Fruit fly (Drosophila melanogaster): Measurements from ENCODE around the gene Rbp1.

The Rbp1 gene

DNA sequence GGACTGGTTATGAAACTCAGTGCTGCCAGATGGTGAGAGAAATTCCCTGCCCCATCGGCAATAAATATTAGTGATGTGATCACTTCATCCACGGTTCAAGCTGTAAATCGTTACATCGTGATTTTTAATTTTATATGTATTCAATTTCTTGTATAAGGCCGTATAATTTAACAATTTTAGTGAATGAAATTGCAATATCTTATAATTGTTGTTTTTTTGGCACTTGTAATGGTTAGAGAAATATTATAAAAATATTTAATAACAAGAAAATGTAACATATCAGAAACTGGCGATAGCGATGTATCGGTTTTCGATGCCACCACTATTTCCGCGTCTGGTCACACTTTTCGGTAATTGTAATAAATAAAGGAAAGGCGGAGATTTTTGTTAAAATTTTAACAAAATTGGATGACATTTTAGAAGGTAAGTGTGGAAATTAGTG, at the start of gene Rbp1, which contains the start of gene mRpL37 (continued):
- peak; percentile 59 for TF ChIP-seq fd96Cb (tag; optimal IDR thresholded peaks at IDR 0.05)
- TF ChIP-seq CG32767 (GFP tag; IDR thresholded peaks at IDR 0.05) = 0 out of 2 replicates have a peak, but pooled peaks have one; percentile 27
- peak; percentile 57 for TF ChIP-seq CG3281 (GFP tag; optimal IDR thresholded peaks at IDR 0.05)
- peak; percentile 5 for TF ChIP-seq CG17912 (GFP tag; optimal IDR thresholded peaks at IDR 0.05)
- peak; percentile 66 for TF ChIP-seq stwl (tag; optimal IDR thresholded peaks at IDR 0.05)
- TF ChIP-seq CG7987 (GFP tag; optimal IDR thresholded peaks at IDR 0.05) = no peak
- TF ChIP-seq CG13287 (GFP tag; IDR thresholded peaks at IDR 0.05; ENCODE audit: partially characterized antibody) = peak; percentile 84
- TF ChIP-seq CG1792 (GFP tag; optimal IDR thresholded peaks at IDR 0.05) = no peak
- peak; percentile 72 for TF ChIP-seq CG4328 (GFP tag; optimal IDR thresholded peaks at IDR 0.05)
- peak; percentile 85 for TF ChIP-seq sd (tag; optimal IDR thresholded peaks at IDR 0.05)
- TF ChIP-seq CG7963 (GFP tag; IDR thresholded peaks at IDR 0.05; ENCODE audit: partially characterized antibody) = no peak
- TF ChIP-seq tgo (GFP tag; IDR thresholded peaks at IDR 0.05) = peak; percentile 50; the same call in 2 of the 3 replicates
- TF ChIP-seq CG12236 (GFP tag; optimal IDR thresholded peaks at IDR 0.05) = no peak
- TF ChIP-seq CG10565 (GFP tag; optimal IDR thresholded peaks at IDR 0.05) = no peak
- peak; percentile 1 for TF ChIP-seq CG34376 (GFP tag; optimal IDR thresholded peaks at IDR 0.05)
- peak; percentile 66 for TF ChIP-seq HLH54F (GFP tag; optimal IDR thresholded peaks at IDR 0.05)
- TF ChIP-seq Taf1 (GFP tag; IDR thresholded peaks at IDR 0.05) = peak; percentile 63; the same call in 1 of the 2 replicates
- peak; percentile 63 for TF ChIP-seq CG2116 (GFP tag; optimal IDR thresholded peaks at IDR 0.05)

DNA sequence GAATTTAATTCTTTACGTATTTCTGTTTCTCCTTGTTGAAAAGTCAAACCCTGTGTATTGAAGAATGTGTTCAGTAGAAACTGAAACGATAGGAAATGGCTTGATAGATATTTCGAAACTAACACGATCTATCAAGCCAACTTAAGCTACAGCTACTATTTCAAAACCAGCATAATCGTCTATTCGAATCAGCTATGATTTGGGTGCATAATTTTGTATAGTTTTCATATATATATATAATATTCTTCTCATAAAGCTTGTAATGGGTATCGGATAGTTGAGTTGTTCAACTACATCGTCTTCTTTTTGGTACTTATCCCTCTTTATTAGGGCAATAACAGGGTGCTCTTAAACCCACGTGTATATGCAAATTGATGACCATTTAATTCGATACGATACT, 48.3 kb upstream of the Rbp1 start, which contains the start of gene tomboy20:
tomboy20 (minus strand) TSS at position 101 of the 400 bp plus-strand sequence.
- no peak for TF ChIP-seq Dbx (GFP tag; IDR thresholded peaks at IDR 0.05)
- no peak for TF ChIP-seq Camta (GFP tag; optimal IDR thresholded peaks at IDR 0.05)
- TF ChIP-seq tin (GFP tag; optimal IDR thresholded peaks at IDR 0.05) = no peak
- TF ChIP-seq CG30020 (tag; optimal IDR thresholded peaks at IDR 0.05) = no peak
- no peak for TF ChIP-seq Mad (GFP tag; optimal IDR thresholded peaks at IDR 0.05)
- TF ChIP-seq vfl (GFP tag; optimal IDR thresholded peaks at IDR 0.05) = no peak
- no peak for TF ChIP-seq HLH3B (GFP tag; IDR thresholded peaks at IDR 0.05)
- no peak for TF ChIP-seq mam (GFP tag; optimal IDR thresholded peaks at IDR 0.05)
- no peak for TF ChIP-seq inv (GFP tag; IDR thresholded peaks at IDR 0.05; ENCODE audit: partially characterized antibody)
- TF ChIP-seq Hey (tag; optimal IDR thresholded peaks at IDR 0.05) = no peak
- TF ChIP-seq CG12769 (tag; optimal IDR thresholded peaks at IDR 0.05) = no peak
- TF ChIP-seq gem (tag; optimal IDR thresholded peaks at IDR 0.05) = no peak
- TF ChIP-seq CG1529 (GFP tag; optimal IDR thresholded peaks at IDR 0.05) = no peak
- TF ChIP-seq CG3407 (GFP tag; optimal IDR thresholded peaks at IDR 0.05) = no peak
- no peak for TF ChIP-seq crp (GFP tag; optimal IDR thresholded peaks at IDR 0.05)
- TF ChIP-seq CG3995 (GFP tag; optimal IDR thresholded peaks at IDR 0.05) = no peak
- TF ChIP-seq CG10321 (GFP tag; IDR thresholded peaks at IDR 0.05) = no peak
- TF ChIP-seq Dll (GFP tag; IDR thresholded peaks at IDR 0.05; ENCODE audit: partially characterized antibody) = no peak
- TF ChIP-seq CG14014 (GFP tag; IDR thresholded peaks at IDR 0.05) = no peak

DNA sequence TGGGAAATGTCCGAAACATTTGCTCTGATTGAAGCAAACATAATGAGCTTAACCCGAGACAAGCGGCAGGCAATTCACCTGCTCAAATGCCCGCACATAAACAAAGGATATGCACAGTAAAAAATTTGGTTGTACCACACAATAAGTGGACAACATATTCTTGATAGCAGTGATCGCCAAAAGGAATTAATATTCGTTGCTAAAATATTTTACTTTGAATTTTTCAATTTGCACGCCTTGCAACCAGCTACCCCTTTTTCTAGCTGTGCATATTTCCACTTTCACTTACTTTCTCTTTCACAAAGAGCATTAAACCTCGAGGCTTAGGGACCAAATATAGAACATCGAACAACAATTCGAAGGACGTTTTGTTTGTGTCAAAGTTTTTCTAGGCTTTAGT, 36.5 kb upstream of the Rbp1 start:
- no peak for TF ChIP-seq Taf1 (GFP tag; IDR thresholded peaks at IDR 0.05)
- no peak for TF ChIP-seq CG9609 (GFP tag; optimal IDR thresholded peaks at IDR 0.05)
- TF ChIP-seq NK7.1 (GFP tag; optimal IDR thresholded peaks at IDR 0.05) = no peak
- TF ChIP-seq tna (GFP tag; IDR thresholded peaks at IDR 0.05; ENCODE audit: partially characterized antibody) = no peak
- no peak for TF ChIP-seq CG18619 (GFP tag; optimal IDR thresholded peaks at IDR 0.05)
- TF ChIP-seq CG7786 (GFP tag; optimal IDR thresholded peaks at IDR 0.05) = no peak
- no peak for TF ChIP-seq Med (GFP tag)
- TF ChIP-seq CG3163 (GFP tag; optimal IDR thresholded peaks at IDR 0.05) = no peak
- no peak for TF ChIP-seq CG10654 (GFP tag; optimal IDR thresholded peaks at IDR 0.05)
- no peak for TF ChIP-seq CG17186 (GFP tag; optimal IDR thresholded peaks at IDR 0.05)
- no peak for TF ChIP-seq CG7963 (GFP tag; IDR thresholded peaks at IDR 0.05; ENCODE audit: partially characterized antibody)
- no peak for TF ChIP-seq CG4282 (GFP tag; optimal IDR thresholded peaks at IDR 0.05)
- no peak for TF ChIP-seq pnt (GFP tag; optimal IDR thresholded peaks at IDR 0.05)
- TF ChIP-seq sna (GFP tag; IDR thresholded peaks at IDR 0.05; ENCODE audit: partially characterized antibody) = no peak
- no peak for TF ChIP-seq GATAe (GFP tag; conservative IDR thresholded peaks at IDR 0.05)
